Fruit fly (Drosophila melanogaster): ENCODE measurements around the gene CG8745.

DNA sequence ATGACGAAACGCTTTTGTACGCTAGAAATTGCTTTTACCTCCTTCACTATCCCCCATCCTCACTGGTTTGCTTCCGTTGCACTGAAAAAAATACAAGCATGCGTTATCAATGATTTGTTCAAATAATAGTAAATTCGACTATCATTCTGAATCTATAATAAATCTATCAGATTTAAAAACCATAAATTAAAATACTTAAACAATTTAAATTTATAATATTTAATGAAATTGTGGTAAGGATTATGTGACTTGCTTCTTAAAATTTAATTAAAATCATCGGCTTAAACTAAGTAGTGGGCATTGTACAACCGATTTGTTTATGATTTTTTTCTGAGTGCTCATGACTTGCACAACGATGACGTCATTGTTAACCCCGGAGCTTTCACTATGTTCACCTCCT, 38.8 kb upstream of the CG8745 start:
- TF ChIP-seq CG15336 (GFP tag; IDR thresholded peaks at IDR 0.05) (peak; percentile 46), CG16779 (tag; optimal IDR thresholded peaks at IDR 0.05) (no peak), Smox (GFP tag; optimal IDR thresholded peaks at IDR 0.05) (no peak), achi (GFP tag; optimal IDR thresholded peaks at IDR 0.05) (peak; percentile 13)
